Fruit fly (Drosophila melanogaster) whole organism, embryonic: ENCODE data around the gene dlt.
A peak's percentile ranks its signal among the peaks of the same experiment; 100 is the strongest.

ENCODE experiments used
- CG10147 ChIP-seq: fragments of 200-800 bp; sonication (Bioruptor generic); optimal IDR thresholded peaks from 2 replicates; lab custom pipeline; 2019; ENCODE audit warnings: missing biosample characterization, mild to moderate bottlenecking, missing genetic modification characterization, moderate library complexity
- CG10274 ChIP-seq: fragments of 200-800 bp; sonication (Bioruptor generic); optimal IDR thresholded peaks from 3 replicates; lab custom pipeline; 2017; ENCODE audit warnings: missing biosample characterization, mild to moderate bottlenecking, missing genetic modification characterization
- CG10979 ChIP-seq: fragments of 200-800 bp; sonication (Bioruptor generic); optimal IDR thresholded peaks from 2 replicates; lab custom pipeline; 2018; ENCODE audit warnings: missing biosample characterization, mild to moderate bottlenecking, missing genetic modification characterization, moderate library complexity
- CG12104 ChIP-seq: fragments of 200-800 bp; sonication (Bioruptor generic); optimal IDR thresholded peaks from 3 replicates; lab custom pipeline; 2016; ENCODE audit warnings: missing biosample characterization, missing genetic modification characterization
- CG1603 ChIP-seq: fragments of 200-800 bp; sonication (Bioruptor generic); optimal IDR thresholded peaks from 2 replicates; lab custom pipeline; 2019; ENCODE audit warnings: missing biosample characterization, mild to moderate bottlenecking, missing genetic modification characterization, moderate library complexity
- CG17385 ChIP-seq: fragments of 200-800 bp; sonication (Bioruptor generic); optimal IDR thresholded peaks from 3 replicates; lab custom pipeline; 2018; ENCODE audit warnings: missing biosample characterization, mild to moderate bottlenecking, missing genetic modification characterization
- CG17568 ChIP-seq: fragments of 200-800 bp; sonication (Bioruptor generic); optimal IDR thresholded peaks from 2 replicates; lab custom pipeline; 2018; ENCODE audit warnings: missing biosample characterization, mild to moderate bottlenecking, missing genetic modification characterization, moderate library complexity
- CG17802 ChIP-seq: fragments of 200-800 bp; sonication (Bioruptor generic); optimal IDR thresholded peaks from 2 replicates; lab custom pipeline; 2018; ENCODE audit warnings: missing biosample characterization, mild to moderate bottlenecking, missing genetic modification characterization, moderate library complexity
- CG1832 ChIP-seq: fragments of 200-800 bp; sonication (Bioruptor generic); optimal IDR thresholded peaks from 2 replicates; lab custom pipeline; 2017; ENCODE audit warnings: missing biosample characterization, mild to moderate bottlenecking, missing genetic modification characterization, inconsistent platforms
- CG2202 ChIP-seq: fragments of 200-800 bp; sonication (Bioruptor generic); optimal IDR thresholded peaks from 2 replicates; lab custom pipeline; 2018; ENCODE audit warnings: missing biosample characterization, mild to moderate bottlenecking, missing genetic modification characterization
- CG31224 ChIP-seq: fragments of 200-800 bp; sonication (Bioruptor generic); IDR thresholded peaks from 2 replicates; pipeline ENCODE4 v1.3.6; 2022; ENCODE audit warnings: missing biosample characterization, missing genetic modification characterization
- CG31388 ChIP-seq: fragments of 200-800 bp; sonication (Bioruptor generic); optimal IDR thresholded peaks from 2 replicates; lab custom pipeline; 2016; ENCODE audit warnings: missing biosample characterization, missing genetic modification characterization
- CG33213 ChIP-seq: fragments of 200-800 bp; sonication (Bioruptor generic); optimal IDR thresholded peaks from 3 replicates; lab custom pipeline; 2016; ENCODE audit warnings: missing biosample characterization, missing genetic modification characterization
- CG3726 ChIP-seq: fragments of 200-800 bp; sonication (Bioruptor generic); IDR thresholded peaks from 3 replicates; pipeline ENCODE4, ENCODE4 v1.3.6; 2022; ENCODE audit warnings: missing biosample characterization, missing genetic modification characterization
- CG43689 ChIP-seq: fragments of 200-800 bp; sonication (Bioruptor generic); IDR thresholded peaks from 2 replicates; pipeline ENCODE4 v1.3.6; 2022; ENCODE audit warnings: missing biosample characterization, missing genetic modification characterization
- CG4707 ChIP-seq: fragments of 200-800 bp; sonication (Bioruptor generic); optimal IDR thresholded peaks from 2 replicates; lab custom pipeline; 2018; ENCODE audit warnings: missing biosample characterization, mild to moderate bottlenecking, missing genetic modification characterization, moderate library complexity
- CG6791 ChIP-seq: fragments of 200-800 bp; sonication (Bioruptor generic); IDR thresholded peaks from 3 replicates; pipeline ENCODE4 v1.3.6; 2022; ENCODE audit warnings: missing biosample characterization, missing genetic modification characterization; ENCODE audit not compliant: partially characterized antibody
- CG7987 ChIP-seq: fragments of 200-800 bp; sonication (Bioruptor generic); optimal IDR thresholded peaks from 2 replicates; lab custom pipeline; 2018; ENCODE audit warnings: missing biosample characterization, mild to moderate bottlenecking, missing genetic modification characterization, moderate library complexity
- CG9609 ChIP-seq: fragments of 200-800 bp; sonication (Bioruptor generic); optimal IDR thresholded peaks from 3 replicates; lab custom pipeline; 2016; ENCODE audit warnings: missing biosample characterization, missing genetic modification characterization
- Dfd ChIP-seq, 2 experiments: fragments of >200 bp; optimal IDR thresholded peaks; 2 replicates each; lab custom pipeline; 2017; ENCODE audit warnings: missing biosample characterization in 2 of 2, missing genetic modification characterization in 2 of 2
- Dref ChIP-seq: fragments of 200-800 bp; sonication (Bioruptor generic); IDR thresholded peaks from 2 replicates; pipeline ENCODE4 v1.3.6; 2022; ENCODE audit warnings: missing biosample characterization, missing genetic modification characterization
- E2f1 ChIP-seq: fragments of 200-800 bp; sonication (Bioruptor generic); IDR thresholded peaks from 2 replicates; pipeline ENCODE4 v1.3.6; 2022; ENCODE audit warnings: missing biosample characterization, missing genetic modification characterization
- Fer3 ChIP-seq: fragments of 200-800 bp; sonication (Bioruptor generic); optimal IDR thresholded peaks from 2 replicates; lab custom pipeline; 2018; ENCODE audit warnings: missing biosample characterization, mild to moderate bottlenecking, missing genetic modification characterization, moderate library complexity
- HLHmδ ChIP-seq: fragments of 200-800 bp; sonication (Bioruptor generic); optimal IDR thresholded peaks from 2 replicates; lab custom pipeline; 2018; ENCODE audit warnings: missing biosample characterization, mild to moderate bottlenecking, missing genetic modification characterization, moderate library complexity
- MESR4 ChIP-seq: fragments of 200-800 bp; sonication (Bioruptor generic); optimal IDR thresholded peaks from 2 replicates; lab custom pipeline; 2018; ENCODE audit warnings: missing biosample characterization, mild to moderate bottlenecking, missing genetic modification characterization, moderate library complexity
- MTF-1 ChIP-seq: fragments of 200-800 bp; sonication (Bioruptor generic); optimal IDR thresholded peaks from 2 replicates; lab custom pipeline; 2018; ENCODE audit warnings: missing biosample characterization, mild to moderate bottlenecking, missing genetic modification characterization, borderline replicate concordance
- Taf1 ChIP-seq: fragments of 200-800 bp; sonication (Bioruptor generic); IDR thresholded peaks from 2 replicates; pipeline ENCODE4 v1.3.6; 2022; ENCODE audit warnings: missing biosample characterization, missing genetic modification characterization
- bab2 ChIP-seq: fragments of 200-800 bp; sonication (Bioruptor generic); optimal IDR thresholded peaks from 2 replicates; lab custom pipeline; 2016; ENCODE audit warnings: missing biosample characterization, missing genetic modification characterization
- bowl ChIP-seq: fragments of 200-800 bp; sonication (Bioruptor generic); IDR thresholded peaks from 2 replicates; pipeline ENCODE4 v1.3.6; 2022; ENCODE audit warnings: missing biosample characterization, missing genetic modification characterization
- btn ChIP-seq: fragments of 200-800 bp; sonication (Bioruptor generic); optimal IDR thresholded peaks from 2 replicates; lab custom pipeline; 2016; ENCODE audit warnings: missing biosample characterization, missing genetic modification characterization
- cad ChIP-seq: fragments of >200 bp; optimal IDR thresholded peaks from 2 replicates; lab custom pipeline; 2017; ENCODE audit warnings: missing biosample characterization, missing genetic modification characterization
- caup ChIP-seq: fragments of 200-800 bp; sonication (Bioruptor generic); optimal IDR thresholded peaks from 3 replicates; lab custom pipeline; 2017; ENCODE audit warnings: missing biosample characterization, mild to moderate bottlenecking, missing genetic modification characterization, moderate library complexity; ENCODE audit not compliant: severe bottlenecking
- crol ChIP-seq: fragments of 200-800 bp; sonication (Bioruptor generic); IDR thresholded peaks from 2 replicates; pipeline ENCODE4 v1.3.6; 2022; ENCODE audit warnings: missing biosample characterization, missing genetic modification characterization
- crp ChIP-seq, 2 experiments: fragments of 200-800 bp; sonication (Bioruptor generic); optimal IDR thresholded peaks; 2 replicates in 1 of 2; 3 replicates in 1 of 2; lab custom pipeline; 2017; ENCODE audit warnings: missing biosample characterization in 2 of 2, missing genetic modification characterization in 2 of 2, mild to moderate bottlenecking in 1 of 2, moderate library complexity in 1 of 2
- disco-r ChIP-seq: fragments of 200-800 bp; sonication (Bioruptor generic); optimal IDR thresholded peaks from 2 replicates; lab custom pipeline; 2016; ENCODE audit warnings: missing biosample characterization, missing genetic modification characterization
- gem ChIP-seq: fragments of 200-800 bp; sonication (Bioruptor generic); optimal IDR thresholded peaks from 2 replicates; lab custom pipeline; 2019; ENCODE audit warnings: missing biosample characterization, mild to moderate bottlenecking, missing genetic modification characterization, moderate library complexity
- gfzf ChIP-seq: fragments of 200-800 bp; sonication (Bioruptor generic); optimal IDR thresholded peaks from 2 replicates; lab custom pipeline; 2016; ENCODE audit warnings: missing biosample characterization, mild to moderate bottlenecking, missing genetic modification characterization, moderate library complexity
- gt ChIP-seq: fragments of 200-800 bp; sonication (Bioruptor generic); IDR thresholded peaks from 2 replicates; pipeline ENCODE4 v1.3.6; 2022; ENCODE audit warnings: missing biosample characterization, missing genetic modification characterization
- insv ChIP-seq, 2 experiments: fragments of 200-800 bp; sonication (Bioruptor generic); optimal IDR thresholded peaks; 3 replicates each; lab custom pipeline; 2016 to 2018; ENCODE audit warnings: missing biosample characterization in 2 of 2, missing genetic modification characterization in 2 of 2
- jigr1 ChIP-seq: fragments of 200-800 bp; sonication (Bioruptor generic); IDR thresholded peaks from 3 replicates; pipeline ENCODE4 v1.3.6; 2022; ENCODE audit warnings: missing biosample characterization, missing genetic modification characterization
- kni ChIP-seq: fragments of 200-800 bp; sonication (Bioruptor generic); optimal IDR thresholded peaks from 3 replicates; lab custom pipeline; 2017; ENCODE audit warnings: mild to moderate bottlenecking, missing biosample characterization, missing genetic modification reagents, missing genetic modification characterization
- knrl ChIP-seq: fragments of 200-800 bp; sonication (Bioruptor generic); IDR thresholded peaks from 3 replicates; pipeline ENCODE4 v1.3.6; 2022; ENCODE audit warnings: missing biosample characterization, missing genetic modification characterization; ENCODE audit not compliant: partially characterized antibody
- lilli ChIP-seq: fragments of 200-800 bp; sonication (Bioruptor generic); optimal IDR thresholded peaks from 3 replicates; lab custom pipeline; 2016; ENCODE audit warnings: missing biosample characterization, missing genetic modification characterization
- lmd ChIP-seq: fragments of 200-800 bp; sonication (Bioruptor generic); IDR thresholded peaks from 2 replicates; pipeline ENCODE4 v1.3.6; 2022; ENCODE audit warnings: missing biosample characterization, missing genetic modification characterization
- luna ChIP-seq: fragments of 200-800 bp; sonication (Bioruptor generic); optimal IDR thresholded peaks from 2 replicates; lab custom pipeline; 2016; ENCODE audit warnings: missing biosample characterization, missing genetic modification characterization
- nom ChIP-seq: fragments of 200-800 bp; sonication (Bioruptor generic); optimal IDR thresholded peaks from 2 replicates; lab custom pipeline; 2017; ENCODE audit warnings: missing biosample characterization, missing genetic modification characterization, mild to moderate bottlenecking, moderate library complexity, missing genetic modification reagents
- slp2 ChIP-seq: fragments of 200-800 bp; sonication (Bioruptor generic); optimal IDR thresholded peaks from 2 replicates; lab custom pipeline; 2016; ENCODE audit warnings: missing biosample characterization, missing genetic modification characterization
- tgo ChIP-seq: fragments of 200-800 bp; sonication (Bioruptor generic); IDR thresholded peaks from 3 replicates; pipeline ENCODE4 v1.3.6; 2022; ENCODE audit warnings: missing biosample characterization, missing genetic modification characterization
- tio ChIP-seq: fragments of 200-800 bp; sonication (Bioruptor generic); optimal IDR thresholded peaks from 2 replicates; lab custom pipeline; 2017; ENCODE audit warnings: missing biosample characterization, missing genetic modification characterization, inconsistent platforms
- unc-4 ChIP-seq: fragments of 200-800 bp; sonication (Bioruptor generic); IDR thresholded peaks from 2 replicates; pipeline ENCODE4 v1.3.6; 2022; ENCODE audit warnings: missing biosample characterization, missing genetic modification characterization; ENCODE audit not compliant: partially characterized antibody

The dlt gene

dm6 chr3L:1808631-1809030 lies 13.5 kb upstream of the dlt start (continued):
- no peak for TF ChIP-seq CG17568 (GFP tag; lab: Kevin White, UChicago)
- TF ChIP-seq lmd (GFP tag; lab: Robert Waterston, UW): peak; percentile 94
- peak; percentile 67 for TF ChIP-seq CG31388 (GFP tag; lab: Kevin White, UChicago)
- peak; percentile 95 for TF ChIP-seq CG1603
- peak; percentile 24 for TF ChIP-seq CG2202 (tag; lab: Kevin White, UChicago)
- TF ChIP-seq CG3726 (GFP tag; lab: Robert Waterston, UW): peak; percentile 80
- TF ChIP-seq knrl (GFP tag; lab: Robert Waterston, UW): no peak
- TF ChIP-seq cad: no peak
- TF ChIP-seq CG10274: peak; percentile 60
- peak; percentile 87 for TF ChIP-seq CG31224 (GFP tag; lab: Robert Waterston, UW)
- TF ChIP-seq crol: no peak
- TF ChIP-seq CG17802: peak; percentile 63
- TF ChIP-seq Taf1 (GFP tag; lab: Robert Waterston, UW): peak; percentile 79
- TF ChIP-seq btn: peak; percentile 81
- TF ChIP-seq MTF-1 (GFP tag; lab: Kevin White, UChicago): peak; percentile 80
- TF ChIP-seq CG33213: peak; percentile 87
- peak; percentile 81 for TF ChIP-seq CG7987 (GFP tag; lab: Kevin White, UChicago)
- TF ChIP-seq Dref: no peak
- TF ChIP-seq crp (GFP tag; optimal IDR thresholded peaks at IDR 0.05; lab: Kevin White, UChicago): peak in 1 of 2 experiments; percentile 37
- peak; percentile 83 for TF ChIP-seq CG9609 (GFP tag; lab: Kevin White, UChicago)
- peak; percentile 92 for TF ChIP-seq Fer3
- peak; percentile 92 for TF ChIP-seq caup (GFP tag; lab: Kevin White, UChicago)
- peak; percentile 78 for TF ChIP-seq bowl (GFP tag; lab: Robert Waterston, UW)
- TF ChIP-seq tio (GFP tag; lab: Kevin White, UChicago): no peak
- no peak for TF ChIP-seq insv (GFP tag; optimal IDR thresholded peaks at IDR 0.05; lab: Kevin White, UChicago)
- TF ChIP-seq CG10979 (tag; lab: Kevin White, UChicago): peak; percentile 83
- TF ChIP-seq E2f1 (GFP tag; lab: Robert Waterston, UW): peak; percentile 91
- peak; percentile 79 for TF ChIP-seq slp2 (GFP tag; lab: Kevin White, UChicago)
- TF ChIP-seq CG1832 (GFP tag; lab: Kevin White, UChicago): no peak
- TF ChIP-seq CG12104 (GFP tag; lab: Kevin White, UChicago): peak; percentile 64
- peak; percentile 75 for TF ChIP-seq CG43689 (GFP tag; lab: Robert Waterston, UW)
- peak; percentile 93 for TF ChIP-seq gem (tag; lab: Kevin White, UChicago)
- no peak for TF ChIP-seq unc-4 (GFP tag; lab: Robert Waterston, UW)
- TF ChIP-seq MESR4 (GFP tag; lab: Kevin White, UChicago): peak; percentile 18
- TF ChIP-seq Dfd (GFP tag; optimal IDR thresholded peaks at IDR 0.05; lab: Kevin White, UChicago): no peak
- TF ChIP-seq luna: peak; percentile 41
- peak; percentile 64 for TF ChIP-seq gt
- peak; percentile 68; the same call in 2 of the 3 replicates for TF ChIP-seq jigr1
- TF ChIP-seq bab2 (GFP tag; lab: Kevin White, UChicago): peak; percentile 90
- peak; percentile 95 for TF ChIP-seq tgo
- TF ChIP-seq gfzf: peak; percentile 14
- peak; percentile 80 for TF ChIP-seq disco-r (GFP tag; lab: Kevin White, UChicago)
- peak; percentile 87 for TF ChIP-seq CG17385 (GFP tag; lab: Kevin White, UChicago)
- TF ChIP-seq CG10147 (GFP tag; lab: Kevin White, UChicago): peak; percentile 71
- TF ChIP-seq nom (GFP tag; lab: Kevin White, UChicago): peak; percentile 66
- TF ChIP-seq CG4707: peak; percentile 63
- TF ChIP-seq CG6791 (GFP tag; lab: Robert Waterston, UW): no peak
- TF ChIP-seq HLHmδ: no peak
- peak; percentile 92 for TF ChIP-seq lilli (GFP tag; lab: Kevin White, UChicago)
- no peak for TF ChIP-seq kni (GFP tag; lab: Kevin White, UChicago)
